Fruit fly (Drosophila melanogaster) whole organism, embryonic: ENCODE measurements around the gene Sbds.
A peak's percentile ranks its signal among the peaks of the same experiment; 100 is the strongest.

Experiments used
- Ada2b ChIP-seq: fragments of 200-800 bp; sonication (Bioruptor generic); IDR thresholded peaks from 2 replicates; pipeline ENCODE4 v1.3.6; 2022; ENCODE audit warnings: missing biosample characterization, missing genetic modification characterization
- BtbVII ChIP-seq: fragments of 200-800 bp; sonication (Bioruptor generic); optimal IDR thresholded peaks from 3 replicates; lab custom pipeline; 2017; ENCODE audit warnings: missing biosample characterization, mild to moderate bottlenecking, missing genetic modification characterization
- CG11695 ChIP-seq: fragments of 200-800 bp; sonication (Bioruptor generic); IDR thresholded peaks from 3 replicates; pipeline ENCODE4 v1.3.6; 2022; ENCODE audit warnings: missing biosample characterization, missing genetic modification characterization
- CG12236 ChIP-seq: fragments of 200-800 bp; sonication (Bioruptor generic); optimal IDR thresholded peaks from 2 replicates; lab custom pipeline; 2016; ENCODE audit warnings: missing biosample characterization, missing genetic modification characterization
- CG14667 ChIP-seq: fragments of 200-800 bp; sonication (Bioruptor generic); IDR thresholded peaks from 2 replicates; pipeline ENCODE4 v1.3.6; 2022; ENCODE audit warnings: missing biosample characterization, missing genetic modification characterization
- CG15269 ChIP-seq: fragments of 200-800 bp; sonication (Bioruptor generic); optimal IDR thresholded peaks from 2 replicates; lab custom pipeline; 2018; ENCODE audit warnings: missing biosample characterization, mild to moderate bottlenecking, missing genetic modification characterization, moderate library complexity
- CG1647 ChIP-seq: fragments of 200-800 bp; sonication (Bioruptor generic); optimal IDR thresholded peaks from 3 replicates; lab custom pipeline; 2016; ENCODE audit warnings: missing biosample characterization, missing genetic modification characterization
- CG18619 ChIP-seq: fragments of 200-800 bp; sonication (Bioruptor generic); optimal IDR thresholded peaks from 3 replicates; lab custom pipeline; 2017; ENCODE audit warnings: missing biosample characterization, mild to moderate bottlenecking, missing genetic modification characterization
- CG32767 ChIP-seq: fragments of 200-800 bp; sonication (Bioruptor generic); IDR thresholded peaks from 2 replicates; pipeline ENCODE4 v1.3.6; 2022; ENCODE audit warnings: missing biosample characterization, missing genetic modification characterization
- CG6689 ChIP-seq: fragments of 200-800 bp; sonication (Bioruptor generic); IDR thresholded peaks from 2 replicates; pipeline ENCODE4 v1.3.6; 2022; ENCODE audit warnings: missing biosample characterization, missing genetic modification characterization
- CG6813 ChIP-seq: fragments of 200-800 bp; sonication (Bioruptor generic); optimal IDR thresholded peaks from 2 replicates; lab custom pipeline; 2017; ENCODE audit warnings: missing biosample characterization, missing genetic modification characterization, mild to moderate bottlenecking, moderate library complexity, missing genetic modification reagents
- CG6854 ChIP-seq: fragments of 200-800 bp; sonication (Bioruptor generic); optimal IDR thresholded peaks from 3 replicates; lab custom pipeline; 2017; ENCODE audit warnings: missing biosample characterization, mild to moderate bottlenecking, missing genetic modification characterization
- CG7839 ChIP-seq: fragments of 200-800 bp; sonication (Bioruptor generic); optimal IDR thresholded peaks from 3 replicates; lab custom pipeline; 2018; ENCODE audit warnings: missing biosample characterization, mild to moderate bottlenecking, missing genetic modification characterization, moderate library complexity
- CG8359 ChIP-seq: fragments of 200-800 bp; sonication (Bioruptor generic); optimal IDR thresholded peaks from 2 replicates; lab custom pipeline; 2017; ENCODE audit warnings: missing biosample characterization, mild to moderate bottlenecking, missing genetic modification characterization, borderline replicate concordance
- Dll ChIP-seq: fragments of 200-800 bp; sonication (Bioruptor generic); IDR thresholded peaks from 4 replicates; pipeline ENCODE4 v1.3.6; 2022; ENCODE audit warnings: missing biosample characterization, missing genetic modification characterization; ENCODE audit not compliant: partially characterized antibody
- Doc2 ChIP-seq: fragments of 200-800 bp; sonication (Bioruptor generic); IDR thresholded peaks from 2 replicates; pipeline ENCODE4 v1.3.6; 2022; ENCODE audit warnings: missing biosample characterization, missing genetic modification characterization
- H15 ChIP-seq: fragments of 200-800 bp; sonication (Bioruptor generic); IDR thresholded peaks from 3 replicates; pipeline ENCODE4 v1.3.6; 2022; ENCODE audit warnings: missing biosample characterization, missing genetic modification characterization
- HLH4C ChIP-seq: fragments of 200-800 bp; sonication (Bioruptor generic); IDR thresholded peaks from 3 replicates; pipeline ENCODE4 v1.3.6; 2022; ENCODE audit warnings: missing biosample characterization, missing genetic modification characterization; ENCODE audit not compliant: partially characterized antibody
- Nf-YB ChIP-seq: fragments of 200-800 bp; sonication (Bioruptor generic); optimal IDR thresholded peaks from 3 replicates; lab custom pipeline; 2019; ENCODE audit warnings: missing biosample characterization, mild to moderate bottlenecking, missing genetic modification characterization, moderate library complexity
- Nf-YC ChIP-seq: fragments of 200-800 bp; optimal IDR thresholded peaks from 3 replicates; lab custom pipeline; 2019; ENCODE audit warnings: missing biosample characterization, mild to moderate bottlenecking, missing genetic modification characterization, moderate library complexity
- Ptx1 ChIP-seq: fragments of 200-800 bp; sonication (Bioruptor generic); IDR thresholded peaks from 2 replicates; pipeline ENCODE4 v1.3.6; 2022; ENCODE audit warnings: missing biosample characterization, missing genetic modification characterization
- Tbp ChIP-seq: fragments of >200 bp; optimal IDR thresholded peaks from 2 replicates; lab custom pipeline; 2018; ENCODE audit warnings: missing biosample characterization, missing genetic modification characterization
- YL-1 ChIP-seq: fragments of 200-800 bp; sonication (Bioruptor generic); optimal IDR thresholded peaks from 3 replicates; lab custom pipeline; 2017; ENCODE audit warnings: missing biosample characterization, mild to moderate bottlenecking, missing genetic modification characterization
- chif ChIP-seq, 2 experiments: fragments of 200-800 bp; sonication (Bioruptor generic); optimal IDR thresholded peaks; 3 replicates each; lab custom pipeline; 2016; ENCODE audit warnings: missing biosample characterization in 2 of 2, missing genetic modification characterization in 2 of 2
- ci ChIP-seq: fragments of 200-800 bp; sonication (Bioruptor generic); IDR thresholded peaks from 3 replicates; pipeline ENCODE4 v1.3.6; 2022; ENCODE audit warnings: missing biosample characterization, missing genetic modification characterization
- cwo ChIP-seq: fragments of 200-800 bp; sonication (Bioruptor generic); optimal IDR thresholded peaks from 3 replicates; lab custom pipeline; 2017; ENCODE audit warnings: missing biosample characterization, missing genetic modification characterization, mild to moderate bottlenecking, moderate library complexity, missing genetic modification reagents
- da ChIP-seq: fragments of 200-800 bp; sonication (Bioruptor generic); optimal IDR thresholded peaks from 2 replicates; lab custom pipeline; 2016; ENCODE audit warnings: missing biosample characterization, missing genetic modification characterization
- dmrt11E ChIP-seq: fragments of 200-800 bp; sonication (Bioruptor generic); optimal IDR thresholded peaks from 3 replicates; lab custom pipeline; 2018; ENCODE audit warnings: missing biosample characterization, mild to moderate bottlenecking, missing genetic modification characterization, moderate library complexity
- dpn ChIP-seq, 2 experiments: fragments of 200-800 bp; sonication (Bioruptor generic); optimal IDR thresholded peaks; 3 replicates each; lab custom pipeline; 2016; ENCODE audit warnings: missing biosample characterization in 2 of 2, missing genetic modification characterization in 2 of 2
- ind ChIP-seq: fragments of 200-800 bp; sonication (Bioruptor generic); optimal IDR thresholded peaks from 3 replicates; lab custom pipeline; 2016; ENCODE audit warnings: missing biosample characterization, missing genetic modification characterization
- lilli ChIP-seq: fragments of 200-800 bp; sonication (Bioruptor generic); optimal IDR thresholded peaks from 3 replicates; lab custom pipeline; 2016; ENCODE audit warnings: missing biosample characterization, missing genetic modification characterization
- nerfin-2 ChIP-seq: fragments of 200-800 bp; sonication (Bioruptor generic); IDR thresholded peaks from 2 replicates; pipeline ENCODE4 v1.3.6; 2022; ENCODE audit warnings: missing biosample characterization, missing genetic modification characterization; ENCODE audit not compliant: partially characterized antibody
- nom ChIP-seq: fragments of 200-800 bp; sonication (Bioruptor generic); optimal IDR thresholded peaks from 2 replicates; lab custom pipeline; 2017; ENCODE audit warnings: missing biosample characterization, missing genetic modification characterization, mild to moderate bottlenecking, moderate library complexity, missing genetic modification reagents
- oc ChIP-seq: fragments of 200-800 bp; sonication (Bioruptor generic); optimal IDR thresholded peaks from 2 replicates; lab custom pipeline; 2018; ENCODE audit warnings: missing biosample characterization, mild to moderate bottlenecking, missing genetic modification characterization, moderate library complexity
- prd ChIP-seq, 3 experiments: fragments of >200 bp in 2 of 3; fragments of 200-800 bp in 1 of 3; sonication (Bioruptor generic) in 1 of 3; optimal IDR thresholded peaks in 2 of 3; IDR thresholded peaks in 1 of 3; 2 replicates in 2 of 3; 3 replicates in 1 of 3; pipeline versions ENCODE4 v1.3.6 to Lab custom; 2017 to 2022; ENCODE audit warnings: missing biosample characterization in 1 of 3, missing genetic modification characterization in 1 of 3
- pum ChIP-seq: fragments of 200-800 bp; sonication (Bioruptor generic); optimal IDR thresholded peaks from 2 replicates; lab custom pipeline; 2016; ENCODE audit warnings: missing biosample characterization, missing genetic modification characterization
- sima ChIP-seq: fragments of 200-800 bp; sonication (Bioruptor generic); optimal IDR thresholded peaks from 2 replicates; lab custom pipeline; 2016; ENCODE audit warnings: missing biosample characterization, missing genetic modification characterization
- slou ChIP-seq: fragments of 200-800 bp; sonication (Bioruptor generic); optimal IDR thresholded peaks from 3 replicates; lab custom pipeline; 2016; ENCODE audit warnings: missing biosample characterization, missing genetic modification characterization
- slp2 ChIP-seq: fragments of 200-800 bp; sonication (Bioruptor generic); optimal IDR thresholded peaks from 2 replicates; lab custom pipeline; 2016; ENCODE audit warnings: missing biosample characterization, missing genetic modification characterization
- sna ChIP-seq: fragments of 200-800 bp; sonication (Bioruptor generic); IDR thresholded peaks from 2 replicates; pipeline ENCODE4 v1.3.6; 2022; ENCODE audit warnings: missing biosample characterization, missing genetic modification characterization; ENCODE audit not compliant: partially characterized antibody
- stwl ChIP-seq: fragments of 200-800 bp; sonication (Bioruptor generic); optimal IDR thresholded peaks from 3 replicates; lab custom pipeline; 2018; ENCODE audit warnings: missing biosample characterization, mild to moderate bottlenecking, missing genetic modification characterization, moderate library complexity
- tx ChIP-seq: fragments of 200-800 bp; sonication (Bioruptor generic); optimal IDR thresholded peaks from 2 replicates; lab custom pipeline; 2016; ENCODE audit warnings: missing biosample characterization, missing genetic modification characterization
- zf30C ChIP-seq: fragments of 200-800 bp; sonication (Bioruptor generic); optimal IDR thresholded peaks from 3 replicates; lab custom pipeline; 2018; ENCODE audit warnings: missing biosample characterization, mild to moderate bottlenecking, missing genetic modification characterization

Gene Sbds

DNA sequence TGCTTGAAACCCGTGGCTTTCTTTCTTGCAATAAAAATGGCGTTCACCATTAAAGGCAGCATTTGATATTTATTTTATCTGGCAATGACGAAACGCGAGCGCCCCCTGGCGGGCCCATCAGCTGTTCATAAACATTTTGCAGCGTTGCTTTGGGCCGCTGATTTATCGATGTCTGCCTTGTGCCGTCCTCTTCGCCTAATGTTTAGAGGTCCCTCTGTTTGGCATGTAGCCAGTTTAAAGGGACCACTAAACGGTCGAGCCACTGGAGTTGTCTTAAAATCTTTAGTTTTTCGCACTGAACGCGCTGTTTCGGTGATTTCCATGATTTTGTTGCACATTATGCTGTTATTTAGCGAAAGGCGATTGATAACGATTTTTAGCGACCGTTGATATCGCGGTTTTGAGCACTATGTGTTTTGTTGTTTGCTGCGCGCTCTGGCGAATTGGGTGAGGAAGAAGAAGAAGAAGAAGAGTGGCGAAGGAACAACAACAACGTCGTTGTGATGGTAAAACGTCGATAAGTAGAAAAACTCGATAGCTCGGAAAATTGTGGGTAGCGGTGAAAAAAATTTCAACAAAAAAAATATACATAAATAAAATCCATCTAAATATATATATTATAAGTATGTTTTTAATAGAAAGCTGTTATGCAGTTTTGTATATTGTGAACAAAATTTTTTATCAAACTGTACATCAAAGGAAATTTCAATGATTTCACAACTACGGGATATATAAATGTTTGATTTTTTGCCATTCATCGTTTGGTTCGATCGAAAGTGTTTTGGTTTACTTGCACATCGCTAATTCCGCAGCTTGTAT is at the start of gene Sbds, which contains the start of gene velo (continued):
- TF ChIP-seq nom (no peak), CG14667 (GFP tag; lab: Robert Waterston, UW) (0 out of 2 replicates have a peak, but pooled peaks have one; percentile 39), CG7839 (peak; percentile 49), H15 (GFP tag; lab: Robert Waterston, UW) (0 out of 3 replicates have a peak, but pooled peaks have one; percentile 12), Dll (GFP tag; lab: Robert Waterston, UW) (peak; percentile 88), Doc2 (GFP tag; lab: Robert Waterston, UW) (no peak), CG6854 (GFP tag; lab: Kevin White, UChicago) (no peak), dmrt11E (tag; lab: Kevin White, UChicago) (peak; percentile 9), prd (optimal IDR thresholded peaks at IDR 0.05; lab: Kevin White, UChicago) (no peak), prd (GFP tag; IDR thresholded peaks at IDR 0.05; lab: Robert Waterston, UW) (peak; percentile 54; the same call in 2 of the 3 replicates), CG8359 (GFP tag; lab: Kevin White, UChicago) (no peak), YL-1 (GFP tag; lab: Kevin White, UChicago) (peak; percentile 89), stwl (tag; lab: Kevin White, UChicago) (peak; percentile 60), ci (GFP tag; lab: Robert Waterston, UW) (peak; percentile 57; the same call in 2 of the 3 replicates), zf30C (GFP tag; lab: Kevin White, UChicago) (no peak), slp2 (no peak), nerfin-2 (GFP tag; lab: Robert Waterston, UW) (no peak), lilli (GFP tag; lab: Kevin White, UChicago) (peak; percentile 17), pum (no peak), CG32767 (GFP tag; lab: Robert Waterston, UW) (no peak), da (GFP tag; lab: Kevin White, UChicago) (no peak), CG6689 (peak; percentile 58), CG1647 (no peak), cwo (GFP tag; lab: Kevin White, UChicago) (no peak), Nf-YB (GFP tag; lab: Kevin White, UChicago) (no peak), chif (GFP tag; optimal IDR thresholded peaks at IDR 0.05; lab: Kevin White, UChicago) (no peak), Ptx1 (GFP tag; lab: Robert Waterston, UW) (peak; percentile 41; the same call in 1 of the 2 replicates), BtbVII (GFP tag; lab: Kevin White, UChicago) (peak; percentile 2), tx (GFP tag; lab: Kevin White, UChicago) (no peak), oc (tag; lab: Kevin White, UChicago) (no peak), CG11695 (GFP tag; lab: Robert Waterston, UW) (no peak), sna (GFP tag; lab: Robert Waterston, UW) (peak; percentile 69; the same call in 1 of the 2 replicates), Tbp (GFP tag; lab: Kevin White, UChicago) (no peak), ind (GFP tag; lab: Kevin White, UChicago) (peak; percentile 55), Nf-YC (tag; lab: Kevin White, UChicago) (peak; percentile 67), Ada2b (GFP tag; lab: Robert Waterston, UW) (no peak), dpn (GFP tag; optimal IDR thresholded peaks at IDR 0.05; lab: Kevin White, UChicago) (peak; percentile 32 to 44), CG15269 (no peak), CG18619 (GFP tag; lab: Kevin White, UChicago) (no peak), sima (no peak), CG6813 (GFP tag; lab: Kevin White, UChicago) (no peak), slou (GFP tag; lab: Kevin White, UChicago) (no peak), HLH4C (GFP tag; lab: Robert Waterston, UW) (peak; percentile 52; the same call in 2 of the 3 replicates), CG12236 (GFP tag; lab: Kevin White, UChicago) (no peak)
